Worm (Caenorhabditis elegans): Measurements from ENCODE around the gene C35D10.1.

ce11 chrIII:4881955-4882354, 2.4 kb downstream of the C35D10.1 start:
- TF ChIP-seq mbf-1 (tag; optimal IDR thresholded peaks at IDR 0.05) (no peak), snpc-4 (tag; optimal IDR thresholded peaks at IDR 0.05) (no peak), ztf-4 (tag; optimal IDR thresholded peaks at IDR 0.05) (no peak), nhr-10 (tag; optimal IDR thresholded peaks at IDR 0.05) (no peak), lin-39 (tag; optimal IDR thresholded peaks at IDR 0.05) (no peak), lsy-2 (tag; optimal IDR thresholded peaks at IDR 0.05) (no peak), nhr-77 (tag; optimal IDR thresholded peaks at IDR 0.05) (no peak), unc-62 (GFP tag; optimal IDR thresholded peaks at IDR 0.05) (no peak), sma-9 (GFP tag; optimal IDR thresholded peaks at IDR 0.05) (no peak), sma-9 (tag; optimal IDR thresholded peaks at IDR 0.05) (no peak), dmd-4 (tag; optimal IDR thresholded peaks at IDR 0.05) (no peak), blmp-1 (tag; optimal IDR thresholded peaks at IDR 0.05; ENCODE audit: insufficient read depth) (no peak), ZK546.5 (tag; optimal IDR thresholded peaks at IDR 0.05) (no peak), nhr-237 (tag; optimal IDR thresholded peaks at IDR 0.05) (no peak)

Data from whole organism, L2 larva.